Fruit fly (Drosophila melanogaster): ENCODE results near the gene thw.

thw gene

dm6 chr3R:7249460-7249859 is 25.2 kb downstream of the thw start, which contains the start of the genes CG1227 and Dtwd2 (continued):
- no peak for TF ChIP-seq CG42726 (GFP tag; IDR thresholded peaks at IDR 0.05; ENCODE audit: partially characterized antibody)
- TF ChIP-seq MESR4 (GFP tag; optimal IDR thresholded peaks at IDR 0.05): peak; percentile 50
- no peak for TF ChIP-seq CG7556 (GFP tag; optimal IDR thresholded peaks at IDR 0.05)
- TF ChIP-seq CG32767 (GFP tag; IDR thresholded peaks at IDR 0.05): peak; percentile 92
- TF ChIP-seq pum (GFP tag; optimal IDR thresholded peaks at IDR 0.05): peak; percentile 21
- TF ChIP-seq rib (GFP tag; IDR thresholded peaks at IDR 0.05): peak; percentile 85
- peak; percentile 92 for TF ChIP-seq CG6689 (GFP tag; IDR thresholded peaks at IDR 0.05)
- TF ChIP-seq CG4282 (GFP tag; optimal IDR thresholded peaks at IDR 0.05): no peak
- TF ChIP-seq aop (GFP tag; IDR thresholded peaks at IDR 0.05): no peak
- TF ChIP-seq CG15479 (GFP tag; optimal IDR thresholded peaks at IDR 0.05): no peak
- TF ChIP-seq fru (optimal IDR thresholded peaks at IDR 0.05): no peak
- no peak for TF ChIP-seq Hr78 (GFP tag; optimal IDR thresholded peaks at IDR 0.05)
- TF ChIP-seq phol (tag; optimal IDR thresholded peaks at IDR 0.05): peak; percentile 92
- no peak; the same call in 1 of the 3 replicates for TF ChIP-seq CG17361 (GFP tag; IDR thresholded peaks at IDR 0.05)
- no peak for TF ChIP-seq usp (GFP tag; optimal IDR thresholded peaks at IDR 0.05)
- peak; percentile 90 for TF ChIP-seq scrt (GFP tag; optimal IDR thresholded peaks at IDR 0.05)
- no peak for TF ChIP-seq HmgD (GFP tag; optimal IDR thresholded peaks at IDR 0.05)
- no peak for TF ChIP-seq CG14965 (GFP tag; optimal IDR thresholded peaks at IDR 0.05; ENCODE audit: borderline replicate concordance)
- peak; percentile 95 for TF ChIP-seq CG4820 (GFP tag; optimal IDR thresholded peaks at IDR 0.05)
- TF ChIP-seq CG11696 (GFP tag; IDR thresholded peaks at IDR 0.05): peak; percentile 79
- peak; percentile 95 for TF ChIP-seq CG15269 (tag; optimal IDR thresholded peaks at IDR 0.05)
- peak; percentile 69; the same call in 1 of the 2 replicates for TF ChIP-seq bowl (GFP tag; IDR thresholded peaks at IDR 0.05)
- peak; percentile 36 for TF ChIP-seq disco-r (GFP tag; optimal IDR thresholded peaks at IDR 0.05)
- peak; percentile 86 for TF ChIP-seq CG15696 (tag; optimal IDR thresholded peaks at IDR 0.05)
- TF ChIP-seq Hmx (GFP tag; optimal IDR thresholded peaks at IDR 0.05): peak; percentile 68
- peak; percentile 85 for TF ChIP-seq Nf-YA (GFP tag; IDR thresholded peaks at IDR 0.05)
- peak; percentile 11 for TF ChIP-seq CG3065 (GFP tag; optimal IDR thresholded peaks at IDR 0.05)
- TF ChIP-seq CG7987 (GFP tag; optimal IDR thresholded peaks at IDR 0.05): no peak
- peak; percentile 97 for TF ChIP-seq Drgx (GFP tag; IDR thresholded peaks at IDR 0.05)
- TF ChIP-seq CG14014 (GFP tag; IDR thresholded peaks at IDR 0.05): peak; percentile 94
- peak; percentile 50 for TF ChIP-seq jing (GFP tag; optimal IDR thresholded peaks at IDR 0.05)
- no peak for TF ChIP-seq CG1832 (GFP tag; optimal IDR thresholded peaks at IDR 0.05)
- peak; percentile 84 for TF ChIP-seq CG2202 (tag; optimal IDR thresholded peaks at IDR 0.05)
- TF ChIP-seq CG18619 (GFP tag; optimal IDR thresholded peaks at IDR 0.05): peak; percentile 87
- TF ChIP-seq GATAe (GFP tag; conservative IDR thresholded peaks at IDR 0.05): peak; percentile 64
- TF ChIP-seq CG13775 (GFP tag; optimal IDR thresholded peaks at IDR 0.05): peak; percentile 87
- TF ChIP-seq CG2199 (GFP tag; IDR thresholded peaks at IDR 0.05): no peak; the same call in 2 of the 3 replicates
- TF ChIP-seq Hr39 (optimal IDR thresholded peaks at IDR 0.05): no peak
- no peak for TF ChIP-seq Tbp (GFP tag; optimal IDR thresholded peaks at IDR 0.05)
- TF ChIP-seq vvl (GFP tag; IDR thresholded peaks at IDR 0.05): no peak; the same call in 1 of the 2 replicates
- TF ChIP-seq seq (GFP tag; IDR thresholded peaks at IDR 0.05): peak; percentile 86
- peak; percentile 65 for TF ChIP-seq CG7928 (GFP tag; optimal IDR thresholded peaks at IDR 0.05)
- peak; percentile 93 for TF ChIP-seq Atf6 (GFP tag; IDR thresholded peaks at IDR 0.05)
- no peak; the same call in none of the 2 replicates for TF ChIP-seq chm (GFP tag; IDR thresholded peaks at IDR 0.05)
- peak; percentile 99 for TF ChIP-seq PHDP (tag; optimal IDR thresholded peaks at IDR 0.05)
- peak; percentile 92 for TF ChIP-seq CG34422 (GFP tag; IDR thresholded peaks at IDR 0.05)
- peak; percentile 96 for TF ChIP-seq CG8924 (tag; optimal IDR thresholded peaks at IDR 0.05)
- no peak for TF ChIP-seq nerfin-2 (GFP tag; IDR thresholded peaks at IDR 0.05; ENCODE audit: partially characterized antibody)
- peak; percentile 45 for TF ChIP-seq Atf-2 (GFP tag; optimal IDR thresholded peaks at IDR 0.05)
- TF ChIP-seq CG13894 (tag; optimal IDR thresholded peaks at IDR 0.05): no peak
- peak; percentile 65 for TF ChIP-seq Camta (GFP tag; optimal IDR thresholded peaks at IDR 0.05)
- no peak for TF ChIP-seq jumu (GFP tag; optimal IDR thresholded peaks at IDR 0.05)
